Fruit fly (Drosophila melanogaster) whole organism: Measurements from ENCODE around the gene mod.

Experiments
- CG8478 ChIP-seq: fragments of >200 bp; optimal IDR thresholded peaks from 2 replicates; lab custom pipeline; 2018; ENCODE audit warnings: inconsistent platforms
- Dll ChIP-seq: fragments of >200 bp; optimal IDR thresholded peaks from 2 replicates; lab custom pipeline; 2017
- EcR ChIP-seq, 2 experiments: fragments of >200 bp; optimal IDR thresholded peaks; 2 replicates each; lab custom pipeline; 2017; ENCODE audit warnings: missing biosample characterization in 2 of 2, missing genetic modification characterization in 2 of 2, missing genetic modification reagents in 2 of 2
- pan ChIP-seq: fragments of >200 bp; optimal IDR thresholded peaks from 2 replicates; lab custom pipeline; 2017
- psq ChIP-seq: fragments of >200 bp; optimal IDR thresholded peaks from 2 replicates; lab custom pipeline; 2017
- usp ChIP-seq: fragments of >200 bp; optimal IDR thresholded peaks from 2 replicates; lab custom pipeline; 2017; ENCODE audit warnings: missing biosample characterization, missing genetic modification characterization, mixed read lengths

mod gene

dm6 chr3R:32068110-32068685 lies 16.3 kb downstream of the mod start, which contains the start of gene Map205:
TSS of gene Map205 (minus strand) at chr3R:32068441.
- TF ChIP-seq usp (GFP tag; lab: Kevin White, UChicago) (no peak), Dll (lab: Kevin White, UChicago) (no peak), CG8478 (lab: Kevin White, UChicago) (no peak), EcR (GFP tag; optimal IDR thresholded peaks at IDR 0.05; lab: Kevin White, UChicago) (no peak), pan (lab: Kevin White, UChicago) (no peak), psq (lab: Kevin White, UChicago) (no peak)
